Fruit fly (Drosophila melanogaster) whole organism, embryonic: ENCODE results near the gene ECSIT.

Experiments
- Antp ChIP-seq: fragments of 200-800 bp; sonication (Bioruptor generic); optimal IDR thresholded peaks from 3 replicates; lab custom pipeline; 2016; ENCODE audit warnings: missing biosample characterization, missing genetic modification characterization
- B-H1 ChIP-seq: fragments of 200-800 bp; sonication (Bioruptor generic); IDR thresholded peaks from 3 replicates; pipeline ENCODE4 v1.3.6; 2022; ENCODE audit warnings: missing biosample characterization, missing genetic modification characterization
- CG11560 ChIP-seq: fragments of 200-800 bp; sonication (Bioruptor generic); IDR thresholded peaks from 3 replicates; pipeline ENCODE4 v1.3.6; 2022; ENCODE audit warnings: missing biosample characterization, missing genetic modification characterization
- CG12942 ChIP-seq: fragments of 200-800 bp; sonication (Bioruptor generic); optimal IDR thresholded peaks from 3 replicates; lab custom pipeline; 2016; ENCODE audit warnings: missing biosample characterization, missing genetic modification characterization
- CG13296 ChIP-seq: fragments of 200-800 bp; sonication (Bioruptor generic); optimal IDR thresholded peaks from 3 replicates; lab custom pipeline; 2018; ENCODE audit warnings: missing biosample characterization, mild to moderate bottlenecking, missing genetic modification characterization
- CG15073 ChIP-seq: fragments of 200-800 bp; sonication (Bioruptor generic); optimal IDR thresholded peaks from 2 replicates; lab custom pipeline; 2016; ENCODE audit warnings: missing biosample characterization, missing genetic modification characterization
- CG1647 ChIP-seq: fragments of 200-800 bp; sonication (Bioruptor generic); optimal IDR thresholded peaks from 3 replicates; lab custom pipeline; 2016; ENCODE audit warnings: missing biosample characterization, missing genetic modification characterization
- CG16779 ChIP-seq: fragments of 200-800 bp; sonication (Bioruptor generic); IDR thresholded peaks from 2 replicates; pipeline ENCODE4 v1.3.6; 2022; ENCODE audit warnings: missing biosample characterization, missing genetic modification characterization
- CG17568 ChIP-seq: fragments of 200-800 bp; sonication (Bioruptor generic); optimal IDR thresholded peaks from 2 replicates; lab custom pipeline; 2018; ENCODE audit warnings: missing biosample characterization, mild to moderate bottlenecking, missing genetic modification characterization, moderate library complexity
- CG18011 ChIP-seq: fragments of 200-800 bp; sonication (Bioruptor generic); optimal IDR thresholded peaks from 2 replicates; lab custom pipeline; 2017; ENCODE audit warnings: missing biosample characterization, missing genetic modification characterization, mild to moderate bottlenecking, moderate library complexity, missing genotype
- CG4282 ChIP-seq: fragments of 200-800 bp; sonication (Bioruptor generic); optimal IDR thresholded peaks from 2 replicates; lab custom pipeline; 2016; ENCODE audit warnings: missing biosample characterization, missing genetic modification characterization
- CG4854 ChIP-seq: fragments of 200-800 bp; sonication (Bioruptor generic); optimal IDR thresholded peaks from 2 replicates; lab custom pipeline; 2016; ENCODE audit warnings: missing biosample characterization, missing genetic modification characterization, inconsistent platforms
- CG8478 ChIP-seq: fragments of >200 bp; optimal IDR thresholded peaks from 2 replicates; lab custom pipeline; 2018
- Dad ChIP-seq: fragments of 200-800 bp; sonication (Bioruptor generic); optimal IDR thresholded peaks from 3 replicates; lab custom pipeline; 2016; ENCODE audit warnings: missing biosample characterization, missing genetic modification characterization
- HHEX ChIP-seq: fragments of 200-800 bp; sonication (Bioruptor generic); optimal IDR thresholded peaks from 3 replicates; lab custom pipeline; 2017; ENCODE audit warnings: missing biosample characterization, mild to moderate bottlenecking, missing genetic modification characterization, missing genetic modification reagents
- HLH3B ChIP-seq: fragments of 200-800 bp; sonication (Bioruptor generic); IDR thresholded peaks from 2 replicates; pipeline ENCODE4 v1.3.6; 2022; ENCODE audit warnings: missing biosample characterization, missing genetic modification characterization
- Hand ChIP-seq: fragments of 200-800 bp; sonication (Bioruptor generic); optimal IDR thresholded peaks from 2 replicates; lab custom pipeline; 2017; ENCODE audit warnings: mild to moderate bottlenecking, missing biosample characterization, missing genetic modification reagents, missing genetic modification characterization
- NK7.1 ChIP-seq: fragments of 200-800 bp; sonication (Bioruptor generic); optimal IDR thresholded peaks from 3 replicates; lab custom pipeline; 2016; ENCODE audit warnings: missing biosample characterization, missing genetic modification characterization
- NfI ChIP-seq: fragments of 200-800 bp; sonication (Bioruptor generic); optimal IDR thresholded peaks from 3 replicates; lab custom pipeline; 2018; ENCODE audit warnings: missing biosample characterization, mild to moderate bottlenecking, missing genetic modification characterization, moderate library complexity
- Oaz ChIP-seq: fragments of 200-800 bp; sonication (Bioruptor generic); IDR thresholded peaks from 2 replicates; pipeline ENCODE4 v1.3.6; 2022; ENCODE audit warnings: missing biosample characterization, missing genetic modification characterization
- Sin3A ChIP-seq: fragments of >200 bp; optimal IDR thresholded peaks from 2 replicates; lab custom pipeline; 2018
- Sry-δ ChIP-seq: fragments of 200-800 bp; sonication (Bioruptor generic); optimal IDR thresholded peaks from 2 replicates; lab custom pipeline; 2016; ENCODE audit warnings: missing biosample characterization, missing genetic modification characterization
- ash1 ChIP-seq: fragments of 200-800 bp; sonication (Bioruptor generic); optimal IDR thresholded peaks from 2 replicates; lab custom pipeline; 2018; ENCODE audit warnings: missing biosample characterization, mild to moderate bottlenecking, missing genetic modification characterization
- br ChIP-seq: fragments of >200 bp; optimal IDR thresholded peaks from 2 replicates; lab custom pipeline; 2017
- chinmo ChIP-seq: fragments of 200-800 bp; sonication (Bioruptor generic); IDR thresholded peaks from 4 replicates; pipeline ENCODE4 v1.3.6; 2022; ENCODE audit warnings: missing biosample characterization, missing genetic modification characterization; ENCODE audit not compliant: partially characterized antibody
- crp ChIP-seq, 2 experiments: fragments of 200-800 bp; sonication (Bioruptor generic); optimal IDR thresholded peaks; 2 replicates in 1 of 2; 3 replicates in 1 of 2; lab custom pipeline; 2017; ENCODE audit warnings: missing biosample characterization in 2 of 2, missing genetic modification characterization in 2 of 2, mild to moderate bottlenecking in 1 of 2, moderate library complexity in 1 of 2
- dimm ChIP-seq: fragments of 200-800 bp; sonication (Bioruptor generic); IDR thresholded peaks from 2 replicates; pipeline ENCODE4 v1.3.6; 2022; ENCODE audit warnings: missing biosample characterization, missing genetic modification characterization
- en ChIP-seq: fragments of 200-800 bp; sonication (Bioruptor generic); optimal IDR thresholded peaks from 2 replicates; lab custom pipeline; 2016; ENCODE audit warnings: missing biosample characterization, missing genetic modification characterization
- eyg ChIP-seq: fragments of 200-800 bp; sonication (Bioruptor generic); optimal IDR thresholded peaks from 3 replicates; lab custom pipeline; 2016; ENCODE audit warnings: missing biosample characterization, missing genetic modification characterization
- hb ChIP-seq: fragments of 200-800 bp; sonication (Bioruptor generic); IDR thresholded peaks from 3 replicates; pipeline ENCODE4 v1.3.6; 2022; ENCODE audit warnings: missing biosample characterization, missing genetic modification characterization; ENCODE audit not compliant: partially characterized antibody
- hbn ChIP-seq: fragments of 200-800 bp; sonication (Bioruptor generic); IDR thresholded peaks from 2 replicates; pipeline ENCODE4 v1.3.6; 2022; ENCODE audit warnings: missing biosample characterization, missing genetic modification characterization; ENCODE audit not compliant: partially characterized antibody
- klu ChIP-seq: fragments of 200-800 bp; sonication (Bioruptor generic); IDR thresholded peaks from 2 replicates; pipeline ENCODE4 v1.3.6; 2022; ENCODE audit warnings: missing biosample characterization, missing genetic modification characterization
- kni ChIP-seq: fragments of 200-800 bp; sonication (Bioruptor generic); optimal IDR thresholded peaks from 3 replicates; lab custom pipeline; 2017; ENCODE audit warnings: mild to moderate bottlenecking, missing biosample characterization, missing genetic modification reagents, missing genetic modification characterization
- lab ChIP-seq: fragments of 200-800 bp; sonication (Bioruptor generic); optimal IDR thresholded peaks from 3 replicates; lab custom pipeline; 2017; ENCODE audit warnings: missing biosample characterization, missing genetic modification characterization, mild to moderate bottlenecking, moderate library complexity, missing genetic modification reagents
- lbe ChIP-seq: fragments of 200-800 bp; sonication (Bioruptor generic); optimal IDR thresholded peaks from 2 replicates; lab custom pipeline; 2016; ENCODE audit warnings: missing biosample characterization, mild to moderate bottlenecking, missing genetic modification characterization
- luna ChIP-seq: fragments of 200-800 bp; sonication (Bioruptor generic); optimal IDR thresholded peaks from 2 replicates; lab custom pipeline; 2016; ENCODE audit warnings: missing biosample characterization, missing genetic modification characterization
- oc ChIP-seq: fragments of 200-800 bp; sonication (Bioruptor generic); optimal IDR thresholded peaks from 2 replicates; lab custom pipeline; 2018; ENCODE audit warnings: missing biosample characterization, mild to moderate bottlenecking, missing genetic modification characterization, moderate library complexity
- phol ChIP-seq: fragments of 200-800 bp; sonication (Bioruptor generic); optimal IDR thresholded peaks from 3 replicates; lab custom pipeline; 2018; ENCODE audit warnings: missing biosample characterization, mild to moderate bottlenecking, missing genetic modification characterization, moderate library complexity
- prd ChIP-seq, 3 experiments: fragments of >200 bp in 2 of 3; fragments of 200-800 bp in 1 of 3; sonication (Bioruptor generic) in 1 of 3; optimal IDR thresholded peaks in 2 of 3; IDR thresholded peaks in 1 of 3; 2 replicates in 2 of 3; 3 replicates in 1 of 3; pipeline versions ENCODE4 v1.3.6 to Lab custom; 2017 to 2022; ENCODE audit warnings: missing biosample characterization in 1 of 3, missing genetic modification characterization in 1 of 3
- psq ChIP-seq: fragments of 200-800 bp; sonication (Bioruptor generic); optimal IDR thresholded peaks from 2 replicates; lab custom pipeline; 2017; ENCODE audit warnings: missing biosample characterization, missing genetic modification characterization
- run ChIP-seq: fragments of 200-800 bp; sonication (Bioruptor generic); optimal IDR thresholded peaks from 3 replicates; lab custom pipeline; 2018; ENCODE audit warnings: missing biosample characterization, mild to moderate bottlenecking, missing genetic modification characterization
- schlank ChIP-seq: fragments of 200-800 bp; sonication (Bioruptor generic); optimal IDR thresholded peaks from 2 replicates; lab custom pipeline; 2018; ENCODE audit warnings: missing biosample characterization, mild to moderate bottlenecking, missing genetic modification characterization
- scrt ChIP-seq: fragments of 200-800 bp; sonication (Bioruptor generic); optimal IDR thresholded peaks from 2 replicates; lab custom pipeline; 2018; ENCODE audit warnings: missing biosample characterization, mild to moderate bottlenecking, missing genetic modification characterization, moderate library complexity
- tio ChIP-seq: fragments of 200-800 bp; sonication (Bioruptor generic); optimal IDR thresholded peaks from 2 replicates; lab custom pipeline; 2017; ENCODE audit warnings: missing biosample characterization, missing genetic modification characterization, inconsistent platforms
- toy ChIP-seq: fragments of 200-800 bp; sonication (Bioruptor generic); IDR thresholded peaks from 2 replicates; pipeline ENCODE4 v1.3.6; 2022; ENCODE audit warnings: missing biosample characterization, missing genetic modification characterization
- ttk ChIP-seq: fragments of 200-800 bp; sonication (Bioruptor generic); IDR thresholded peaks from 2 replicates; pipeline ENCODE4 v2.1.2; 2022; ENCODE audit warnings: missing biosample characterization, missing genetic modification characterization
- unc-4 ChIP-seq: fragments of 200-800 bp; sonication (Bioruptor generic); IDR thresholded peaks from 2 replicates; pipeline ENCODE4 v1.3.6; 2022; ENCODE audit warnings: missing biosample characterization, missing genetic modification characterization; ENCODE audit not compliant: partially characterized antibody
- usp ChIP-seq: fragments of >200 bp; optimal IDR thresholded peaks from 2 replicates; lab custom pipeline; 2017; ENCODE audit warnings: missing biosample characterization, missing genetic modification characterization
- vnd ChIP-seq: fragments of 200-800 bp; sonication (Bioruptor generic); IDR thresholded peaks from 3 replicates; pipeline ENCODE4 v1.3.6; 2022; ENCODE audit warnings: missing biosample characterization, missing genetic modification characterization; ENCODE audit not compliant: partially characterized antibody
- vvl ChIP-seq: fragments of 200-800 bp; sonication (Bioruptor generic); IDR thresholded peaks from 2 replicates; pipeline ENCODE4 v1.3.6; 2022; ENCODE audit warnings: missing biosample characterization, missing genetic modification characterization
- wdn ChIP-seq: fragments of 200-800 bp; sonication (Bioruptor generic); IDR thresholded peaks from 2 replicates; pipeline ENCODE4 v1.3.6; 2022; ENCODE audit warnings: missing biosample characterization, missing genetic modification characterization

The ECSIT gene

DNA sequence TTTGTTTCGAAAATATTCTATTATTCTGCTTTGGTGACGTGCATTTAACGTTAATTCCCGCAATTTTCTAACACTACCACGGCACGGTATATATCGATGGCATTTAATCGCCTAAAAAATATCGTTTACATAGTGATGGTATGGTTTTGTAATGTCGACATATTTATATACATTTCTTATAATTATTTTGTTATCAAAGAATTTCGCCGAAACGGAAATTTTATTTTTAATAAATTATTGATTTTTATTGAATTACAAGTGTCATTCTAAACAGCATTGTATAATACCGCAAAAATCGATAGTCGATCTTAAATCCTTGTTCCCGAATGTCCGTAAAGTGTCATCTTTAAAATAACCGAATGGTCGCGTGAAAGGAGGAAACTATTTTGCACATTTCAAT lies 31.9 kb upstream of the ECSIT start, which contains the start of the genes Sec20 and dgrn (continued):
- TF ChIP-seq oc (tag; lab: Kevin White, UChicago) (peak; percentile 26), CG11560 (tag; lab: Robert Waterston, UW) (no peak), ttk (GFP tag; lab: Robert Waterston, UW) (0 out of 2 replicates have a peak, but pooled peaks have one; percentile 26), CG16779 (GFP tag; lab: Robert Waterston, UW) (no peak), prd (optimal IDR thresholded peaks at IDR 0.05; lab: Kevin White, UChicago) (no peak), prd (GFP tag; IDR thresholded peaks at IDR 0.05; lab: Robert Waterston, UW) (peak; percentile 75), Hand (no peak), CG12942 (GFP tag; lab: Kevin White, UChicago) (peak; percentile 59), kni (GFP tag; lab: Kevin White, UChicago) (no peak), phol (tag; lab: Kevin White, UChicago) (peak; percentile 87), hbn (GFP tag; lab: Robert Waterston, UW) (peak; percentile 94), Sry-δ (GFP tag; lab: Kevin White, UChicago) (peak; percentile 92), Dad (GFP tag; lab: Kevin White, UChicago) (no peak), schlank (tag; lab: Kevin White, UChicago) (no peak), CG13296 (GFP tag; lab: Kevin White, UChicago) (peak; percentile 38), crp (GFP tag; optimal IDR thresholded peaks at IDR 0.05; lab: Kevin White, UChicago) (peak in 1 of 2 experiments; percentile 6), scrt (GFP tag; lab: Kevin White, UChicago) (no peak), ash1 (GFP tag; lab: Kevin White, UChicago) (no peak), luna (no peak), klu (GFP tag; lab: Robert Waterston, UW) (no peak; the same call in 1 of the 2 replicates), br (no peak), Oaz (GFP tag; lab: Robert Waterston, UW) (no peak), NfI (GFP tag; lab: Kevin White, UChicago) (peak; percentile 53), chinmo (GFP tag; lab: Robert Waterston, UW) (peak; percentile 85; the same call in 3 of the 4 replicates), usp (GFP tag; lab: Kevin White, UChicago) (no peak), lab (GFP tag; lab: Kevin White, UChicago) (peak; percentile 71), tio (GFP tag; lab: Kevin White, UChicago) (no peak), eyg (GFP tag; lab: Kevin White, UChicago) (no peak), CG1647 (GFP tag; lab: Kevin White, UChicago) (peak; percentile 67), CG8478 (lab: Kevin White, UChicago) (no peak), dimm (no peak), hb (GFP tag; lab: Robert Waterston, UW) (peak; percentile 94), HHEX (GFP tag; lab: Kevin White, UChicago) (peak; percentile 7), vnd (GFP tag; lab: Robert Waterston, UW) (peak; percentile 94), Sin3A (lab: Kevin White, UChicago) (peak; percentile 40), run (tag; lab: Kevin White, UChicago) (no peak), CG17568 (GFP tag; lab: Kevin White, UChicago) (peak; percentile 38), toy (no peak; the same call in 1 of the 2 replicates), NK7.1 (GFP tag; lab: Kevin White, UChicago) (no peak), HLH3B (GFP tag; lab: Robert Waterston, UW) (peak; percentile 61), B-H1 (GFP tag; lab: Robert Waterston, UW) (no peak), en (no peak), CG4282 (GFP tag; lab: Kevin White, UChicago) (no peak), psq (GFP tag; lab: Kevin White, UChicago) (peak; percentile 35), vvl (GFP tag; lab: Robert Waterston, UW) (no peak; the same call in none of the 2 replicates), wdn (GFP tag; lab: Robert Waterston, UW) (no peak), CG18011 (GFP tag; lab: Kevin White, UChicago) (no peak), lbe (GFP tag; lab: Kevin White, UChicago) (peak; percentile 83), CG15073 (GFP tag; lab: Kevin White, UChicago) (no peak), Antp (GFP tag; lab: Kevin White, UChicago) (no peak), unc-4 (peak; percentile 95), CG4854 (peak; percentile 50)
